Fruit fly (Drosophila melanogaster) whole organism, embryonic: ENCODE data around the gene CG14650.
A peak's percentile ranks its signal among the peaks of the same experiment; 100 is the strongest.

Experiments
- Bdp1 ChIP-seq: fragments of 200-800 bp; sonication (Bioruptor generic); optimal IDR thresholded peaks from 3 replicates; lab custom pipeline; 2016; ENCODE audit warnings: missing biosample characterization, missing genetic modification characterization
- Blimp-1 ChIP-seq: fragments of 200-800 bp; sonication (Bioruptor generic); optimal IDR thresholded peaks from 3 replicates; lab custom pipeline; 2018; ENCODE audit warnings: missing biosample characterization, missing genetic modification characterization, mild to moderate bottlenecking, moderate library complexity, missing genetic modification reagents
- CG11695 ChIP-seq: fragments of 200-800 bp; sonication (Bioruptor generic); IDR thresholded peaks from 3 replicates; pipeline ENCODE4 v1.3.6; 2022; ENCODE audit warnings: missing biosample characterization, missing genetic modification characterization
- CG12071 ChIP-seq: fragments of 200-800 bp; sonication (Bioruptor generic); optimal IDR thresholded peaks from 3 replicates; lab custom pipeline; 2018; ENCODE audit warnings: missing biosample characterization, mild to moderate bottlenecking, missing genetic modification characterization
- CG12659 ChIP-seq: fragments of 200-800 bp; sonication (Bioruptor generic); optimal IDR thresholded peaks from 3 replicates; lab custom pipeline; 2017; ENCODE audit warnings: mild to moderate bottlenecking, missing biosample characterization, missing genetic modification reagents, missing genetic modification characterization
- CG14667 ChIP-seq: fragments of 200-800 bp; sonication (Bioruptor generic); IDR thresholded peaks from 2 replicates; pipeline ENCODE4 v1.3.6; 2022; ENCODE audit warnings: missing biosample characterization, missing genetic modification characterization
- CG14965 ChIP-seq: fragments of 200-800 bp; sonication (Bioruptor generic); optimal IDR thresholded peaks from 2 replicates; lab custom pipeline; 2016; ENCODE audit warnings: missing biosample characterization, missing genetic modification characterization, borderline replicate concordance
- CG1529 ChIP-seq: fragments of 200-800 bp; sonication (Bioruptor generic); optimal IDR thresholded peaks from 3 replicates; lab custom pipeline; 2018; ENCODE audit warnings: missing biosample characterization, missing genetic modification characterization
- CG15514 ChIP-seq: fragments of 200-800 bp; sonication (Bioruptor generic); optimal IDR thresholded peaks from 3 replicates; lab custom pipeline; 2017; ENCODE audit warnings: missing biosample characterization, missing genetic modification characterization, mild to moderate bottlenecking, moderate library complexity, missing genetic modification reagents
- CG1602 ChIP-seq: fragments of 200-800 bp; sonication (Bioruptor generic); optimal IDR thresholded peaks from 3 replicates; lab custom pipeline; 2016; ENCODE audit warnings: missing biosample characterization, missing genetic modification characterization
- CG16815 ChIP-seq: fragments of 200-800 bp; sonication (Bioruptor generic); optimal IDR thresholded peaks from 3 replicates; lab custom pipeline; 2017; ENCODE audit warnings: missing biosample characterization, mild to moderate bottlenecking, missing genetic modification characterization
- CG18599 ChIP-seq: fragments of 200-800 bp; sonication (Bioruptor generic); optimal IDR thresholded peaks from 3 replicates; lab custom pipeline; 2017; ENCODE audit warnings: missing biosample characterization, missing genetic modification characterization, mild to moderate bottlenecking, moderate library complexity, missing genetic modification reagents
- CG2129 ChIP-seq: fragments of 200-800 bp; sonication (Bioruptor generic); IDR thresholded peaks from 2 replicates; pipeline ENCODE4 v1.3.6; 2022; ENCODE audit warnings: missing biosample characterization, missing genetic modification characterization; ENCODE audit not compliant: partially characterized antibody
- CG2199 ChIP-seq: fragments of 200-800 bp; sonication (Bioruptor generic); IDR thresholded peaks from 3 replicates; pipeline ENCODE4 v1.3.6; 2022; ENCODE audit warnings: missing biosample characterization, missing genetic modification characterization
- CG30020 ChIP-seq: fragments of 200-800 bp; optimal IDR thresholded peaks from 2 replicates; lab custom pipeline; 2019; ENCODE audit warnings: missing biosample characterization, mild to moderate bottlenecking, missing genetic modification characterization, moderate library complexity
- CG5180 ChIP-seq: fragments of 200-800 bp; sonication (Bioruptor generic); optimal IDR thresholded peaks from 3 replicates; lab custom pipeline; 2017; ENCODE audit warnings: missing biosample characterization, missing genetic modification characterization, mild to moderate bottlenecking, moderate library complexity, missing genetic modification reagents
- CG5953 ChIP-seq: fragments of 200-800 bp; sonication (Bioruptor generic); IDR thresholded peaks from 2 replicates; pipeline ENCODE4 v1.3.6; 2022; ENCODE audit warnings: missing biosample characterization, missing genetic modification characterization
- CG6683 ChIP-seq: fragments of 200-800 bp; sonication (Bioruptor generic); optimal IDR thresholded peaks from 2 replicates; lab custom pipeline; 2017; ENCODE audit warnings: missing biosample characterization, mild to moderate bottlenecking, missing genetic modification characterization, missing genetic modification reagents
- CG7372 ChIP-seq: fragments of 200-800 bp; sonication (Bioruptor generic); IDR thresholded peaks from 2 replicates; pipeline ENCODE4 v1.3.6; 2022; ENCODE audit warnings: missing biosample characterization, missing genetic modification characterization
- D ChIP-seq, 2 experiments: fragments of 200-800 bp in 1 of 2; fragments of >200 bp in 1 of 2; sonication (Bioruptor generic) in 1 of 2; optimal IDR thresholded peaks; 2 replicates in 1 of 2; 3 replicates in 1 of 2; lab custom pipeline; 2017; ENCODE audit warnings: mild to moderate bottlenecking in 1 of 2, missing biosample characterization in 1 of 2, missing genetic modification characterization in 1 of 2, missing genetic modification reagents in 1 of 2
- D19A ChIP-seq: fragments of 200-800 bp; optimal IDR thresholded peaks from 3 replicates; lab custom pipeline; 2019; ENCODE audit warnings: missing biosample characterization, mild to moderate bottlenecking, missing genetic modification characterization, moderate library complexity
- Dip2 ChIP-seq: fragments of 200-800 bp; sonication (Bioruptor generic); IDR thresholded peaks from 2 replicates; pipeline ENCODE4 v1.3.6; 2022; ENCODE audit warnings: missing biosample characterization, missing genetic modification characterization
- Elba2 ChIP-seq: fragments of 200-800 bp; sonication (Bioruptor generic); optimal IDR thresholded peaks from 3 replicates; lab custom pipeline; 2016; ENCODE audit warnings: missing biosample characterization, missing genetic modification characterization
- HLH3B ChIP-seq: fragments of 200-800 bp; sonication (Bioruptor generic); IDR thresholded peaks from 2 replicates; pipeline ENCODE4 v1.3.6; 2022; ENCODE audit warnings: missing biosample characterization, missing genetic modification characterization
- Max ChIP-seq: fragments of 200-800 bp; sonication (Bioruptor generic); optimal IDR thresholded peaks from 2 replicates; lab custom pipeline; 2016; ENCODE audit warnings: missing biosample characterization, mild to moderate bottlenecking, missing genetic modification characterization
- Mrtf ChIP-seq: fragments of 200-800 bp; sonication (Bioruptor generic); IDR thresholded peaks from 3 replicates; pipeline ENCODE4 v1.3.6; 2022; ENCODE audit warnings: missing biosample characterization, missing genetic modification characterization
- Rfx ChIP-seq: fragments of 200-800 bp; sonication (Bioruptor generic); IDR thresholded peaks from 2 replicates; pipeline ENCODE4 v1.3.6; 2022; ENCODE audit warnings: missing biosample characterization, missing genetic modification characterization
- Sin3A ChIP-seq: fragments of >200 bp; optimal IDR thresholded peaks from 2 replicates; lab custom pipeline; 2018
- bsh ChIP-seq, 2 experiments: fragments of 200-800 bp; sonication (Bioruptor generic); optimal IDR thresholded peaks; 2 replicates each; lab custom pipeline; 2017 to 2018; ENCODE audit warnings: mild to moderate bottlenecking in 2 of 2, missing biosample characterization in 2 of 2, missing genetic modification characterization in 2 of 2, moderate library complexity in 1 of 2
- fd64A ChIP-seq: fragments of 200-800 bp; sonication (Bioruptor generic); optimal IDR thresholded peaks from 3 replicates; lab custom pipeline; 2018; ENCODE audit warnings: missing biosample characterization, mild to moderate bottlenecking, missing genetic modification characterization
- fd96Cb ChIP-seq: fragments of 200-800 bp; sonication (Bioruptor generic); optimal IDR thresholded peaks from 2 replicates; lab custom pipeline; 2018; ENCODE audit warnings: missing biosample characterization, mild to moderate bottlenecking, missing genetic modification characterization, moderate library complexity
- h ChIP-seq: fragments of >200 bp; optimal IDR thresholded peaks from 2 replicates; lab custom pipeline; 2017
- kah ChIP-seq: fragments of 200-800 bp; sonication (Bioruptor generic); optimal IDR thresholded peaks from 2 replicates; lab custom pipeline; 2018; ENCODE audit warnings: missing biosample characterization, mild to moderate bottlenecking, missing genetic modification characterization
- mld ChIP-seq: fragments of 200-800 bp; sonication (Bioruptor generic); IDR thresholded peaks from 3 replicates; pipeline ENCODE4 v1.3.6; 2022; ENCODE audit warnings: missing biosample characterization, missing genetic modification characterization; ENCODE audit not compliant: partially characterized antibody
- org-1 ChIP-seq: fragments of 200-800 bp; sonication (Bioruptor generic); optimal IDR thresholded peaks from 2 replicates; lab custom pipeline; 2017; ENCODE audit warnings: missing biosample characterization, missing genetic modification characterization
- phol ChIP-seq: fragments of 200-800 bp; sonication (Bioruptor generic); optimal IDR thresholded peaks from 3 replicates; lab custom pipeline; 2018; ENCODE audit warnings: missing biosample characterization, mild to moderate bottlenecking, missing genetic modification characterization, moderate library complexity
- pzg ChIP-seq: fragments of 200-800 bp; sonication (Bioruptor generic); optimal IDR thresholded peaks from 3 replicates; lab custom pipeline; 2018; ENCODE audit warnings: missing biosample characterization, mild to moderate bottlenecking, missing genetic modification characterization, moderate library complexity
- rib ChIP-seq: fragments of 200-800 bp; sonication (Bioruptor generic); IDR thresholded peaks from 2 replicates; pipeline ENCODE4 v1.3.6; 2022; ENCODE audit warnings: missing biosample characterization, missing genetic modification characterization
- ro ChIP-seq: fragments of 200-800 bp; sonication (Bioruptor generic); IDR thresholded peaks from 2 replicates; pipeline ENCODE4 v1.3.6; 2022; ENCODE audit warnings: missing biosample characterization, missing genetic modification characterization
- salm ChIP-seq: fragments of 200-800 bp; sonication (Bioruptor generic); optimal IDR thresholded peaks from 2 replicates; lab custom pipeline; 2018; ENCODE audit warnings: missing biosample characterization, mild to moderate bottlenecking, missing genetic modification characterization
- sens ChIP-seq: fragments of 200-800 bp; sonication (Bioruptor generic); peaks from one replicate; lab custom pipeline; 2016; ENCODE audit warnings: missing biosample characterization, missing genetic modification characterization
- slbo ChIP-seq: fragments of 200-800 bp; sonication (Bioruptor generic); IDR thresholded peaks from 2 replicates; pipeline ENCODE4 v1.3.6; 2022; ENCODE audit warnings: missing biosample characterization, missing genetic modification characterization
- slou ChIP-seq: fragments of 200-800 bp; sonication (Bioruptor generic); optimal IDR thresholded peaks from 3 replicates; lab custom pipeline; 2016; ENCODE audit warnings: missing biosample characterization, missing genetic modification characterization
- so ChIP-seq: fragments of 200-800 bp; sonication (Bioruptor generic); IDR thresholded peaks from 3 replicates; pipeline ENCODE4 v1.3.6; 2022; ENCODE audit warnings: missing biosample characterization, missing genetic modification characterization
- sug ChIP-seq: fragments of 200-800 bp; optimal IDR thresholded peaks from 2 replicates; lab custom pipeline; 2019; ENCODE audit warnings: missing biosample characterization, mild to moderate bottlenecking, missing genetic modification characterization, moderate library complexity
- tll ChIP-seq, 2 experiments: fragments of 200-800 bp in 1 of 2; fragments of >200 bp in 1 of 2; sonication (Bioruptor generic) in 1 of 2; optimal IDR thresholded peaks; 2 replicates each; lab custom pipeline; 2017 to 2019; ENCODE audit warnings: missing biosample characterization in 2 of 2, missing genetic modification characterization in 2 of 2, mild to moderate bottlenecking in 1 of 2, moderate library complexity in 1 of 2
- vnd ChIP-seq: fragments of 200-800 bp; sonication (Bioruptor generic); IDR thresholded peaks from 3 replicates; pipeline ENCODE4 v1.3.6; 2022; ENCODE audit warnings: missing biosample characterization, missing genetic modification characterization; ENCODE audit not compliant: partially characterized antibody
- vvl ChIP-seq: fragments of 200-800 bp; sonication (Bioruptor generic); IDR thresholded peaks from 2 replicates; pipeline ENCODE4 v1.3.6; 2022; ENCODE audit warnings: missing biosample characterization, missing genetic modification characterization
- wdn ChIP-seq: fragments of 200-800 bp; sonication (Bioruptor generic); IDR thresholded peaks from 2 replicates; pipeline ENCODE4 v1.3.6; 2022; ENCODE audit warnings: missing biosample characterization, missing genetic modification characterization
- zen2 ChIP-seq: fragments of 200-800 bp; sonication (Bioruptor generic); IDR thresholded peaks from 3 replicates; pipeline ENCODE4 v1.3.6; 2022; ENCODE audit warnings: missing biosample characterization, missing genetic modification characterization; ENCODE audit not compliant: partially characterized antibody

The CG14650 gene

DNA sequence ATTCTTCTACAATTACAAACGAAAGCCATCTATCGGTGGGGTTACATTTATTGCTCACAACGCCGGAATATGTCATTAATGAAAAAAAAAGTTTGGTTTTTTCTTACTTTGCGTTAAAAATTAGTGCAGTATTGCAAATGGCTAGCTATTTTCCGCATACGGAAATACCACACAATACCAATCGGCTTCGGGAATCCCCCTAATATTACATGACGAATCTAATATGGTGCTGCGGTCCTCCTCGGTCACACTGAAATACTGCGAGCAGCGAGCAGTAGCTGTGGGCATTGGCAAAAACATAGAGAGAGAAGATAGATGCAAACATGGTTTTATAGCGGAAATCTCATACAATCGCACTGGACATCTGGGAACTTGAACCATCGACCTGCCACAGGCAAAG is 49.7 kb upstream of the CG14650 start, which contains the start of gene tub (continued):
- TF ChIP-seq pzg (peak; percentile 87), Dip2 (GFP tag; lab: Robert Waterston, UW) (peak; percentile 43; the same call in 1 of the 2 replicates), HLH3B (no peak; the same call in 1 of the 2 replicates), sens (GFP tag; lab: Kevin White, UChicago) (peak; percentile 91), slbo (GFP tag; lab: Robert Waterston, UW) (peak; percentile 66), CG7372 (GFP tag; lab: Robert Waterston, UW) (peak; percentile 29; the same call in 1 of the 2 replicates), Elba2 (GFP tag; lab: Kevin White, UChicago) (no peak), salm (no peak), h (lab: Kevin White, UChicago) (no peak), Rfx (GFP tag; lab: Robert Waterston, UW) (peak; percentile 66), CG6683 (no peak), CG1602 (GFP tag; lab: Kevin White, UChicago) (peak; percentile 7)

DNA sequence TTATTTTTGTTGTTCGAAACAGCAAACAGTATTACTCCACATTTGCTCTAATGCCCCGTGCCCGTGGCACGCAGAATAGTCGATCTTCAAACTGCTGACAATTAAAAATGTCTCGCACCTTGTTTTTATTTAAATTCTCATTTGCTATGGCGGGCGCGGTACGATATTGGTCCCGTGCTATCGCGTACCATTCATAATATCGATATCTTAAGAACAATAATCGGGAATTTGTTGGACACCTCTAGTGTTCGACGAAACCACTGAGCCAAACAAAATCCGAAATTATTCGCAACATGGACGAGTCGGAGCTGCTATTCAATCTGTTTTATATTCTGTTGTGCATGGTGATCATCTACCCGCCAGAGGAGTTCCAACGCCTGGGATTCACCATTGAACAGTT is 47.1 kb upstream of the CG14650 start, which contains the start of gene CG14646:
CG14646 (plus strand) TSS at position 234 of the 400 bp plus-strand sequence.
- TF ChIP-seq vnd (peak; percentile 81), so (GFP tag; lab: Robert Waterston, UW) (no peak), wdn (GFP tag; lab: Robert Waterston, UW) (no peak), CG2129 (peak; percentile 72), CG5953 (GFP tag; lab: Robert Waterston, UW) (no peak), slou (GFP tag; lab: Kevin White, UChicago) (no peak), D19A (tag; lab: Kevin White, UChicago) (no peak), zen2 (no peak; the same call in 2 of the 3 replicates), fd96Cb (tag; lab: Kevin White, UChicago) (no peak), CG12659 (GFP tag; lab: Kevin White, UChicago) (no peak), org-1 (GFP tag; lab: Kevin White, UChicago) (no peak), CG12071 (GFP tag; lab: Kevin White, UChicago) (no peak), sug (tag; lab: Kevin White, UChicago) (no peak), Blimp-1 (no peak), Max (GFP tag; lab: Kevin White, UChicago) (no peak), bsh (GFP tag; optimal IDR thresholded peaks at IDR 0.05; lab: Kevin White, UChicago) (no peak), Sin3A (lab: Kevin White, UChicago) (no peak), CG30020 (tag; lab: Kevin White, UChicago) (peak; percentile 7), CG11695 (peak; percentile 80), kah (GFP tag; lab: Kevin White, UChicago) (peak; percentile 37), rib (GFP tag; lab: Robert Waterston, UW) (no peak), D (optimal IDR thresholded peaks at IDR 0.05; lab: Kevin White, UChicago) (no peak), D (GFP tag; optimal IDR thresholded peaks at IDR 0.05; lab: Kevin White, UChicago) (no peak), CG15514 (GFP tag; lab: Kevin White, UChicago) (peak; percentile 30), CG1529 (GFP tag; lab: Kevin White, UChicago) (no peak), phol (peak; percentile 29), CG14965 (GFP tag; lab: Kevin White, UChicago) (no peak), CG6683 (no peak), tll (GFP tag; optimal IDR thresholded peaks at IDR 0.05; lab: Kevin White, UChicago) (no peak), CG5180 (GFP tag; lab: Kevin White, UChicago) (peak; percentile 79), CG14667 (GFP tag; lab: Robert Waterston, UW) (no peak), CG2199 (GFP tag; lab: Robert Waterston, UW) (no peak), Mrtf (GFP tag; lab: Robert Waterston, UW) (no peak), mld (GFP tag; lab: Robert Waterston, UW) (peak; percentile 85; the same call in 2 of the 3 replicates), CG18599 (GFP tag; lab: Kevin White, UChicago) (no peak), fd64A (GFP tag; lab: Kevin White, UChicago) (no peak), Bdp1 (GFP tag; lab: Kevin White, UChicago) (no peak), ro (GFP tag; lab: Robert Waterston, UW) (no peak), CG16815 (GFP tag; lab: Kevin White, UChicago) (no peak), vvl (GFP tag; lab: Robert Waterston, UW) (no peak)
